Worm (Caenorhabditis elegans) whole organism, L4 larva: ENCODE results near the gene rpy-1.

Experiments
- F37D6.2 ChIP-seq: sonication (generic microtip); optimal IDR thresholded peaks from 2 replicates; lab custom pipeline; 2016; ENCODE audit warnings: mild to moderate bottlenecking, missing genetic modification characterization, missing compliant biosample characterization
- F44E2.7 ChIP-seq: fragments of 200-800 bp; sonication (Bioruptor generic); IDR thresholded peaks from 2 replicates; pipeline ENCODE4 v2.1.2; 2022; ENCODE audit warnings: missing genetic modification characterization, missing compliant biosample characterization
- F49E8.2 ChIP-seq: sonication (generic microtip); optimal IDR thresholded peaks from 2 replicates; lab custom pipeline; 2016; ENCODE audit warnings: missing compliant biosample characterization, mild to moderate bottlenecking, missing genetic modification characterization, borderline replicate concordance
- R02D3.7 ChIP-seq: fragments of 150-350 bp; sonication (generic microtip); optimal IDR thresholded peaks from 3 replicates; lab custom pipeline; 2014; ENCODE audit warnings: missing biosample characterization, missing genetic modification characterization
- T20F7.1 ChIP-seq: fragments of 200-800 bp; sonication (Bioruptor generic); optimal IDR thresholded peaks from 2 replicates; lab custom pipeline; 2018; ENCODE audit warnings: mild to moderate bottlenecking, missing genetic modification characterization, missing compliant biosample characterization
- Y48G9A.11 ChIP-seq: fragments of 200-800 bp; sonication (Bioruptor generic); IDR thresholded peaks from 2 replicates; pipeline ENCODE4 v1.3.6; 2022; ENCODE audit warnings: missing genetic modification reagents, missing genetic modification characterization, missing compliant biosample characterization
- Y5F2A.4 ChIP-seq: fragments of 200-800 bp; sonication (Bioruptor generic); optimal IDR thresholded peaks from 2 replicates; lab custom pipeline; 2018; ENCODE audit warnings: mild to moderate bottlenecking, missing genetic modification characterization, missing compliant biosample characterization
- ZK546.5 ChIP-seq, 2 experiments: sonication (generic microtip); optimal IDR thresholded peaks; 2 replicates each; lab custom pipeline; 2017; ENCODE audit warnings: missing biosample characterization in 2 of 2, missing genetic modification characterization in 2 of 2
- aly-2 ChIP-seq: sonication (generic microtip); optimal IDR thresholded peaks from 2 replicates; lab custom pipeline; 2018; ENCODE audit warnings: missing biosample characterization, missing genetic modification characterization
- ceh-44 ChIP-seq: fragments of 200-800 bp; sonication (Bioruptor generic); IDR thresholded peaks from 2 replicates; pipeline ENCODE4 v1.3.6; 2022; ENCODE audit warnings: missing genetic modification reagents, missing genetic modification characterization, missing compliant biosample characterization
- ceh-62 ChIP-seq: sonication (generic microtip); optimal IDR thresholded peaks from 2 replicates; lab custom pipeline; 2017; ENCODE audit warnings: missing biosample characterization, missing genetic modification characterization
- ces-1 ChIP-seq: fragments of 150-350 bp; sonication (generic microtip); optimal IDR thresholded peaks from 4 replicates; lab custom pipeline; 2014; ENCODE audit warnings: missing biosample characterization, missing genetic modification reagents, missing genetic modification characterization
- ctbp-1 ChIP-seq: fragments of 200-800 bp; sonication (Bioruptor generic); IDR thresholded peaks from 2 replicates; pipeline ENCODE4 v1.3.6; 2022; ENCODE audit warnings: missing genetic modification reagents, missing genetic modification characterization, missing compliant biosample characterization
- daf-12 ChIP-seq: fragments of 150-350 bp; optimal IDR thresholded peaks from 2 replicates; lab custom pipeline; 2014; ENCODE audit warnings: missing biosample characterization, missing genetic modification reagents, missing genetic modification characterization
- daf-19 ChIP-seq: fragments of 200-800 bp; sonication (Bioruptor generic); conservative IDR thresholded peaks from 2 replicates; pipeline ENCODE4 v1.3.6; 2022; ENCODE audit warnings: missing genetic modification characterization, missing compliant biosample characterization
- dmd-8 ChIP-seq: fragments of 200-800 bp; sonication (Bioruptor generic); IDR thresholded peaks from 2 replicates; pipeline ENCODE4 v1.3.6; 2022; ENCODE audit warnings: missing genetic modification characterization, missing compliant biosample characterization
- egl-43 ChIP-seq: fragments of 200-800 bp; sonication (Bioruptor generic); IDR thresholded peaks from 2 replicates; pipeline ENCODE4 v1.3.6; 2022; ENCODE audit warnings: missing genetic modification reagents, missing genetic modification characterization, missing compliant biosample characterization
- gei-8 ChIP-seq: fragments of 200-800 bp; sonication (Bioruptor generic); optimal IDR thresholded peaks from 2 replicates; lab custom pipeline; 2018; ENCODE audit warnings: mild to moderate bottlenecking, missing genetic modification characterization, missing compliant biosample characterization
- hif-1 ChIP-seq, 2 experiments: sonication (generic microtip); optimal IDR thresholded peaks; 2 replicates each; lab custom pipeline; 2016 to 2017; ENCODE audit warnings: missing compliant biosample characterization in 2 of 2, missing genetic modification characterization in 2 of 2, missing genetic modification reagents in 2 of 2, missing genotype in 2 of 2, mild to moderate bottlenecking in 1 of 2
- hlh-30 ChIP-seq: sonication (generic microtip); optimal IDR thresholded peaks from 2 replicates; lab custom pipeline; 2017; ENCODE audit warnings: antibody characterized with exemption, mild to moderate bottlenecking, missing genetic modification characterization, missing compliant biosample characterization; ENCODE audit not compliant: insufficient read depth
- hmg-1.1 ChIP-seq: fragments of 200-800 bp; sonication (Bioruptor generic); IDR thresholded peaks from 2 replicates; pipeline ENCODE4 v1.3.6; 2022; ENCODE audit warnings: missing genetic modification reagents, missing genetic modification characterization, missing compliant biosample characterization
- jun-1 ChIP-seq: fragments of 150-350 bp; optimal IDR thresholded peaks from 2 replicates; lab custom pipeline; 2014; ENCODE audit warnings: missing biosample characterization, missing genetic modification reagents, missing genetic modification characterization
- lin-1 ChIP-seq: fragments of 200-800 bp; sonication (Bioruptor generic); IDR thresholded peaks from 2 replicates; pipeline ENCODE4 v1.3.6; 2022; ENCODE audit warnings: missing genetic modification reagents, missing genetic modification characterization, missing compliant biosample characterization
- lin-13 ChIP-seq: fragments of 150-350 bp; optimal IDR thresholded peaks from 2 replicates; lab custom pipeline; 2014; ENCODE audit warnings: missing biosample characterization, missing genetic modification reagents, missing genetic modification characterization
- lin-38 ChIP-seq: fragments of 200-800 bp; sonication (Bioruptor generic); IDR thresholded peaks from 2 replicates; pipeline ENCODE4 v1.3.6; 2022; ENCODE audit warnings: missing genetic modification reagents, missing genetic modification characterization, missing compliant biosample characterization
- lsy-2 ChIP-seq, 2 experiments: fragments of 150-350 bp in 1 of 2; sonication (generic microtip) in 1 of 2; optimal IDR thresholded peaks; 2 replicates each; lab custom pipeline; 2014 to 2017; ENCODE audit warnings: missing biosample characterization in 2 of 2, missing genetic modification characterization in 2 of 2
- madf-5 ChIP-seq, 2 experiments: fragments of 200-800 bp; sonication (Bioruptor generic); IDR thresholded peaks; 2 replicates each; pipeline ENCODE4 v1.3.6; 2022; ENCODE audit warnings: missing compliant biosample characterization in 2 of 2, missing genetic modification characterization in 2 of 2
- mep-1 ChIP-seq: fragments of 150-350 bp; sonication (generic microtip); optimal IDR thresholded peaks from 3 replicates; lab custom pipeline; 2014; ENCODE audit warnings: missing biosample characterization, missing genetic modification characterization
- mxl-2 ChIP-seq: fragments of 200-800 bp; sonication (Bioruptor generic); conservative IDR thresholded peaks from 2 replicates; pipeline ENCODE4 v1.3.6; 2022; ENCODE audit warnings: missing genetic modification reagents, missing genetic modification characterization, missing compliant biosample characterization
- nhr-10 ChIP-seq: fragments of 150-350 bp; optimal IDR thresholded peaks from 2 replicates; lab custom pipeline; 2014; ENCODE audit warnings: missing biosample characterization, missing genetic modification characterization
- nhr-11 ChIP-seq: fragments of 150-350 bp; optimal IDR thresholded peaks from 2 replicates; lab custom pipeline; 2014; ENCODE audit warnings: missing biosample characterization, missing genetic modification characterization
- nhr-111 ChIP-seq: fragments of 200-800 bp; sonication (Bioruptor generic); optimal IDR thresholded peaks from 2 replicates; lab custom pipeline; 2018; ENCODE audit warnings: mild to moderate bottlenecking, missing genetic modification characterization, missing compliant biosample characterization
- nhr-25 ChIP-seq: sonication (generic microtip); optimal IDR thresholded peaks from 2 replicates; lab custom pipeline; 2017; ENCODE audit warnings: missing genetic modification characterization, mild to moderate bottlenecking, missing compliant biosample characterization, antibody characterized with exemption, moderate library complexity, borderline replicate concordance; ENCODE audit not compliant: insufficient read depth
- nhr-28 ChIP-seq: fragments of 150-350 bp; optimal IDR thresholded peaks from 2 replicates; lab custom pipeline; 2014; ENCODE audit warnings: missing biosample characterization, missing genetic modification characterization
- nhr-41 ChIP-seq: fragments of 200-800 bp; sonication (Bioruptor generic); IDR thresholded peaks from 2 replicates; pipeline ENCODE4 v1.3.6; 2022; ENCODE audit warnings: missing genetic modification reagents, missing genetic modification characterization, missing compliant biosample characterization
- nhr-6 ChIP-seq: fragments of 150-350 bp; optimal IDR thresholded peaks from 2 replicates; lab custom pipeline; 2014; ENCODE audit warnings: missing biosample characterization, missing genetic modification characterization
- nhr-77 ChIP-seq: fragments of 150-350 bp; optimal IDR thresholded peaks from 2 replicates; lab custom pipeline; 2014; ENCODE audit warnings: missing biosample characterization, missing genetic modification characterization
- pha-4 ChIP-seq, 2 experiments: fragments of 150-350 bp in 1 of 2; fragments of 200-800 bp in 1 of 2; sonication (Bioruptor generic) in 1 of 2; IDR thresholded peaks in 1 of 2; optimal IDR thresholded peaks in 1 of 2; 2 replicates each; pipeline versions ENCODE4 v1.3.6 to Lab custom; 2014 to 2022; ENCODE audit warnings: missing genetic modification characterization in 2 of 2, missing genetic modification reagents in 2 of 2, missing biosample characterization in 1 of 2, missing compliant biosample characterization in 1 of 2
- pqm-1 ChIP-seq: sonication (generic microtip); optimal IDR thresholded peaks from 2 replicates; lab custom pipeline; 2017; ENCODE audit warnings: missing biosample characterization, missing genetic modification characterization
- rbr-2 ChIP-seq: sonication (generic microtip); optimal IDR thresholded peaks from 2 replicates; lab custom pipeline; 2016; ENCODE audit warnings: missing genotype, missing genetic modification characterization, missing compliant biosample characterization
- saeg-2 ChIP-seq: fragments of 200-800 bp; sonication (Bioruptor generic); IDR thresholded peaks from 2 replicates; pipeline ENCODE4 v1.3.6; 2022; ENCODE audit warnings: missing genetic modification reagents, missing genetic modification characterization, missing compliant biosample characterization
- skn-1 ChIP-seq: fragments of 150-350 bp; optimal IDR thresholded peaks from 2 replicates; lab custom pipeline; 2014; ENCODE audit warnings: missing biosample characterization, missing genetic modification characterization
- snpc-4 ChIP-seq: fragments of 150-350 bp; optimal IDR thresholded peaks from 2 replicates; lab custom pipeline; 2014; ENCODE audit warnings: missing biosample characterization, missing genetic modification characterization
- unc-130 ChIP-seq: sonication (generic microtip); optimal IDR thresholded peaks from 2 replicates; lab custom pipeline; 2016; ENCODE audit warnings: missing genetic modification reagents, missing genetic modification characterization, missing compliant biosample characterization
- unc-39 ChIP-seq: sonication (generic microtip); optimal IDR thresholded peaks from 2 replicates; lab custom pipeline; 2017; ENCODE audit warnings: missing biosample characterization, missing genetic modification characterization
- vab-7 ChIP-seq: fragments of 200-800 bp; sonication (Bioruptor generic); IDR thresholded peaks from 2 replicates; pipeline ENCODE4 v1.3.6; 2022; ENCODE audit warnings: missing genetic modification reagents, missing genetic modification characterization, missing compliant biosample characterization
- zip-11 ChIP-seq: fragments of 200-800 bp; sonication (Bioruptor generic); IDR thresholded peaks from 2 replicates; pipeline ENCODE4 v1.3.6; 2022; ENCODE audit warnings: missing genetic modification characterization, missing compliant biosample characterization
- zip-2 ChIP-seq: fragments of 150-350 bp; optimal IDR thresholded peaks from 2 replicates; lab custom pipeline; 2014; ENCODE audit warnings: missing biosample characterization, missing genetic modification characterization

rpy-1 gene

ce11 chrII:6736066-6736465 is 30.6 kb upstream of the rpy-1 start, which contains the start of gene mrps-18.C:
Gene mrps-18.C, plus strand, starts transcription at chrII:6736203.
- TF ChIP-seq lin-38 (GFP tag; lab: Robert Waterston, UW) (peak; percentile 53), zip-11 (GFP tag; lab: Robert Waterston, UW) (no peak)
- TF ChIP-seq, all 104 proteins: peak for 1

- TF ChIP-seq lin-38 (GFP tag; lab: Robert Waterston, UW): peak; percentile 97
- no peak for TF ChIP-seq saeg-2 (GFP tag; lab: Robert Waterston, UW)
- TF ChIP-seq Y5F2A.4 (GFP tag; lab: Kevin White, UChicago): no peak
- TF ChIP-seq Y48G9A.11 (GFP tag; lab: Robert Waterston, UW): no peak
- TF ChIP-seq ces-1 (GFP tag; lab: Kevin White, UChicago): no peak
- 0 out of 2 replicates have a peak, but pooled peaks have one; percentile 27 for TF ChIP-seq ceh-44
- no peak for TF ChIP-seq nhr-111
- TF ChIP-seq nhr-41 (GFP tag; lab: Robert Waterston, UW): no peak
- TF ChIP-seq hmg-1.1 (GFP tag; lab: Robert Waterston, UW): peak; percentile 26; the same call in 1 of the 2 replicates
- TF ChIP-seq zip-2: no peak
- peak; percentile 30 for TF ChIP-seq hlh-30 (tag; lab: Kevin White, UChicago)
- TF ChIP-seq nhr-28 (tag; lab: Kevin White, UChicago): peak; percentile 59
- no peak for TF ChIP-seq snpc-4
- no peak for TF ChIP-seq skn-1 (tag; lab: Kevin White, UChicago)
- no peak for TF ChIP-seq ctbp-1 (GFP tag; lab: Robert Waterston, UW)
- peak; percentile 51 for TF ChIP-seq rbr-2 (tag; lab: Kevin White, UChicago)
- TF ChIP-seq T20F7.1 (GFP tag; lab: Kevin White, UChicago): peak; percentile 74
- peak; percentile 77 for TF ChIP-seq nhr-77 (tag; lab: Kevin White, UChicago)
- no peak for TF ChIP-seq pha-4 (GFP tag; IDR thresholded peaks at IDR 0.05; lab: Robert Waterston, UW)
- peak; percentile 51 for TF ChIP-seq pha-4 (tag; optimal IDR thresholded peaks at IDR 0.05; lab: Kevin White, UChicago)
- no peak for TF ChIP-seq egl-43 (GFP tag; lab: Robert Waterston, UW)
- TF ChIP-seq daf-12 (tag; lab: Kevin White, UChicago): no peak
- no peak for TF ChIP-seq mxl-2
- peak; percentile 76 for TF ChIP-seq unc-130 (GFP tag; lab: Kevin White, UChicago)
- TF ChIP-seq F37D6.2 (tag; lab: Kevin White, UChicago): no peak
- peak; percentile 73 for TF ChIP-seq mep-1 (tag; lab: Kevin White, UChicago)
- no peak for TF ChIP-seq nhr-10 (tag; lab: Kevin White, UChicago)
- no peak for TF ChIP-seq nhr-25 (tag; lab: Kevin White, UChicago)
- TF ChIP-seq nhr-6: peak; percentile 75
- TF ChIP-seq F49E8.2 (tag; lab: Kevin White, UChicago): no peak
- TF ChIP-seq pqm-1 (tag; lab: Kevin White, UChicago): no peak
- no peak for TF ChIP-seq madf-5 (GFP tag; IDR thresholded peaks at IDR 0.05; lab: Robert Waterston, UW)
- no peak for TF ChIP-seq ZK546.5 (tag; optimal IDR thresholded peaks at IDR 0.05; lab: Kevin White, UChicago)
- no peak for TF ChIP-seq F44E2.7
- no peak for TF ChIP-seq lin-1
- no peak for TF ChIP-seq gei-8
- peak in 1 of 2 experiments; percentile 77 for TF ChIP-seq hif-1 (tag; optimal IDR thresholded peaks at IDR 0.05; lab: Kevin White, UChicago)
- TF ChIP-seq ceh-62: no peak
- TF ChIP-seq R02D3.7 (tag; lab: Kevin White, UChicago): no peak
- TF ChIP-seq dmd-8: no peak
- TF ChIP-seq aly-2 (tag; lab: Kevin White, UChicago): no peak
- no peak for TF ChIP-seq unc-39
- no peak; the same call in 1 of the 2 replicates for TF ChIP-seq vab-7 (GFP tag; lab: Robert Waterston, UW)
- peak; percentile 14 for TF ChIP-seq lin-13
- peak in 1 of 2 experiments; percentile 88 for TF ChIP-seq lsy-2 (tag; optimal IDR thresholded peaks at IDR 0.05; lab: Kevin White, UChicago)
- no peak for TF ChIP-seq daf-19 (GFP tag; lab: Robert Waterston, UW)
- no peak for TF ChIP-seq jun-1 (tag; lab: Kevin White, UChicago)
- TF ChIP-seq nhr-11 (tag; lab: Kevin White, UChicago): peak; percentile 45
These were observed 29.2 kb upstream of the rpy-1 start, which contains the start of gene T14B4.3 for ce11 chrII:6734674-6735073. Gene T14B4.3, plus strand, starts transcription at chrII:6734937.
